Fruit fly (Drosophila melanogaster) whole organism, pupa: ENCODE results near the gene LpR2.

ENCODE experiments used
- CG10348 ChIP-seq: fragments of 200-800 bp; sonication (Bioruptor generic); IDR thresholded peaks from 2 replicates; pipeline ENCODE4 v1.3.6; 2022; ENCODE audit warnings: missing biosample characterization, missing genetic modification characterization
- CG12605 ChIP-seq: fragments of 200-800 bp; sonication (Bioruptor generic); IDR thresholded peaks from 2 replicates; pipeline ENCODE4 v1.3.6; 2022; ENCODE audit warnings: missing biosample characterization, missing genetic modification characterization
- CG13204 ChIP-seq: fragments of 200-800 bp; sonication (Bioruptor generic); optimal IDR thresholded peaks from 2 replicates; lab custom pipeline; 2018; ENCODE audit warnings: missing biosample characterization, mild to moderate bottlenecking, missing genetic modification characterization, moderate library complexity
- CG14655 ChIP-seq: fragments of 200-800 bp; sonication (Bioruptor generic); optimal IDR thresholded peaks from 3 replicates; lab custom pipeline; 2017; ENCODE audit warnings: mild to moderate bottlenecking, missing biosample characterization, missing genetic modification reagents, missing genetic modification characterization
- CG15710 ChIP-seq: fragments of 200-800 bp; sonication (Bioruptor generic); optimal IDR thresholded peaks from 2 replicates; lab custom pipeline; 2018; ENCODE audit warnings: missing biosample characterization, mild to moderate bottlenecking, missing genetic modification characterization, moderate library complexity
- CG17806 ChIP-seq: fragments of 200-800 bp; sonication (Bioruptor generic); optimal IDR thresholded peaks from 2 replicates; lab custom pipeline; 2018; ENCODE audit warnings: missing biosample characterization, mild to moderate bottlenecking, missing genetic modification characterization, moderate library complexity
- CG32121 ChIP-seq: fragments of 200-800 bp; sonication (Bioruptor generic); IDR thresholded peaks from 2 replicates; pipeline ENCODE4 v1.3.6; 2022; ENCODE audit warnings: missing biosample characterization, missing genetic modification characterization
- CG34367 ChIP-seq: fragments of 200-800 bp; sonication (Bioruptor generic); optimal IDR thresholded peaks from 2 replicates; lab custom pipeline; 2018; ENCODE audit warnings: missing biosample characterization, mild to moderate bottlenecking, missing genetic modification characterization
- CG4496 ChIP-seq: fragments of 200-800 bp; sonication (Bioruptor generic); IDR thresholded peaks from 3 replicates; pipeline ENCODE4 v1.3.6; 2022; ENCODE audit warnings: missing biosample characterization, missing genetic modification characterization
- CG8159 ChIP-seq: fragments of 200-800 bp; sonication (Bioruptor generic); optimal IDR thresholded peaks from 3 replicates; lab custom pipeline; 2018; ENCODE audit warnings: missing biosample characterization, mild to moderate bottlenecking, missing genetic modification characterization, moderate library complexity
- CG8301 ChIP-seq: fragments of 200-800 bp; sonication (Bioruptor generic); optimal IDR thresholded peaks from 2 replicates; lab custom pipeline; 2018; ENCODE audit warnings: missing biosample characterization, mild to moderate bottlenecking, missing genetic modification characterization
- CG9948 ChIP-seq: fragments of 200-800 bp; sonication (Bioruptor generic); optimal IDR thresholded peaks from 2 replicates; lab custom pipeline; 2018; ENCODE audit warnings: missing biosample characterization, mild to moderate bottlenecking, missing genetic modification characterization, moderate library complexity
- D1 ChIP-seq: fragments of 200-800 bp; sonication (Bioruptor generic); optimal IDR thresholded peaks from 2 replicates; lab custom pipeline; 2018; ENCODE audit warnings: missing biosample characterization, mild to moderate bottlenecking, missing genetic modification characterization, moderate library complexity
- EcR ChIP-seq: fragments of 200-800 bp; sonication (Bioruptor generic); optimal IDR thresholded peaks from 3 replicates; lab custom pipeline; 2019; ENCODE audit warnings: missing biosample characterization, missing genetic modification characterization, mild to moderate bottlenecking, moderate library complexity, missing genetic modification reagents
- Ets98B ChIP-seq: fragments of 200-800 bp; sonication (Bioruptor generic); IDR thresholded peaks from 2 replicates; pipeline ENCODE4 v1.3.6; 2022; ENCODE audit warnings: missing biosample characterization, missing genetic modification characterization
- Pif1A ChIP-seq: fragments of 200-800 bp; sonication (Bioruptor generic); optimal IDR thresholded peaks from 3 replicates; lab custom pipeline; 2016; ENCODE audit warnings: missing biosample characterization, missing genetic modification characterization
- Pif1B ChIP-seq: fragments of 200-800 bp; sonication (Bioruptor generic); optimal IDR thresholded peaks from 3 replicates; lab custom pipeline; 2016; ENCODE audit warnings: missing biosample characterization, missing genetic modification characterization
- Snoo ChIP-seq: fragments of 200-800 bp; sonication (Bioruptor generic); optimal IDR thresholded peaks from 3 replicates; lab custom pipeline; 2017; ENCODE audit warnings: missing biosample characterization, mild to moderate bottlenecking, missing genetic modification characterization, inconsistent platforms
- fd96Ca ChIP-seq: fragments of 200-800 bp; sonication (Bioruptor generic); IDR thresholded peaks from 3 replicates; pipeline ENCODE4 v1.3.6; 2022; ENCODE audit warnings: missing biosample characterization, missing genetic modification characterization
- gl ChIP-seq: fragments of 200-800 bp; sonication (Bioruptor generic); optimal IDR thresholded peaks from 2 replicates; lab custom pipeline; 2018; ENCODE audit warnings: missing biosample characterization, mild to moderate bottlenecking, missing genetic modification characterization
- rn ChIP-seq: fragments of 200-800 bp; sonication (Bioruptor generic); IDR thresholded peaks from 2 replicates; pipeline ENCODE4 v1.3.6; 2022; ENCODE audit warnings: missing biosample characterization, missing genetic modification characterization

LpR2 gene

DNA sequence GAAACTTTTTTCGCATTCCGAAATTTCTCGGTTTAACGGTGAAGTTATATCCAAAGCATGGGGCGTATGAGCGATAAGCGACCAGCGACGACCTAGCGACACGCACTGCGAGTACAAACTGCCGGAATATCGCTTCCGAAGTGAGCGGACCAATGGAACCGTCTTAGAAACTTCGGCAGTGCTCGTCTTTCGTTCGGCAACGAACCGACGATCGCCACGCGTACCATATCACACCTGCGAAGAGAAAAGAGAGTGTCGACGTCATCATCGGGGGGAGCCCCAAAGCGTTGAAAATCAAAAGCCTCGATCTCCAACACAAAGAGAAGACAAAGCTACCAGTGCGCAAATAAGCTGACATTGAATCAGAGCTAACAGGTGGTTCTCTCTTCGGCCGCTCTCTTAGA is at the start of gene LpR2:
Gene LpR2, minus strand, starts transcription at position 118 of the 404 bp plus-strand sequence.
- TF ChIP-seq CG8301 (tag; lab: Kevin White, UChicago) (no peak), EcR (GFP tag; lab: Kevin White, UChicago) (no peak), D1 (tag; lab: Kevin White, UChicago) (no peak), fd96Ca (no peak), gl (tag; lab: Kevin White, UChicago) (peak; percentile 9), CG4496 (peak; percentile 66; the same call in 2 of the 3 replicates), CG8159 (no peak), Pif1B (GFP tag; lab: Kevin White, UChicago) (no peak), CG34367 (tag; lab: Kevin White, UChicago) (no peak), CG15710 (tag; lab: Kevin White, UChicago) (no peak), CG10348 (no peak), Snoo (tag; lab: Kevin White, UChicago) (no peak), CG13204 (GFP tag; lab: Kevin White, UChicago) (no peak), Ets98B (GFP tag; lab: Robert Waterston, UW) (peak; percentile 65), CG32121 (peak; percentile 49; the same call in 1 of the 2 replicates), rn (GFP tag; lab: Robert Waterston, UW) (no peak), Pif1A (GFP tag; lab: Kevin White, UChicago) (no peak), CG12605 (GFP tag; lab: Robert Waterston, UW) (peak; percentile 71), CG17806 (no peak), CG9948 (tag; lab: Kevin White, UChicago) (no peak), CG14655 (GFP tag; lab: Kevin White, UChicago) (no peak)

DNA sequence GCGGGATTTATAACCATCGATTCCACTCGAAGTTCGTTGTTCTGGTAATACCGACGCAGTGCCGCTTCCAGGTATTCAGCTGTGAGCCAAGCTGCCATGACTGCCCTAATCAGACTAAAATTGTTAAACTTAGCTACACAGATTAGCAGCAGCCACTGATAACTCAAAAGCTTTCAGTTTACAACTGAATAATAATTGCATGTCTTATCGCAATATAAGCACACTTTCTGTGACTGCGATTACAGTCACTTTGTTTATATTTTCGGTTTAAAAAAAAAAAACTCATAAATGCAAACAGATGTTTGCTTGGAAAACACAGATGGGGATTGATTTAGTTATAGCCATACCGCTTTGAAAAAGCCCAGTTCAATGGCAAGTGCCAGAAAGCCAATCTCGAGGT is 49.1 kb upstream of the LpR2 start, which contains the start of gene CG31380:
Gene CG31380, minus strand, starts transcription at position 101 of the 400 bp plus-strand sequence.
- TF ChIP-seq Ets98B (GFP tag; lab: Robert Waterston, UW) (no peak), CG9948 (tag; lab: Kevin White, UChicago) (no peak), CG34367 (tag; lab: Kevin White, UChicago) (no peak), CG12605 (GFP tag; lab: Robert Waterston, UW) (no peak), CG10348 (no peak), Snoo (tag; lab: Kevin White, UChicago) (no peak), Pif1A (GFP tag; lab: Kevin White, UChicago) (no peak), CG15710 (tag; lab: Kevin White, UChicago) (no peak), Pif1B (GFP tag; lab: Kevin White, UChicago) (no peak), CG17806 (no peak), CG8301 (tag; lab: Kevin White, UChicago) (no peak), CG8159 (no peak), CG13204 (GFP tag; lab: Kevin White, UChicago) (no peak), CG4496 (no peak), rn (GFP tag; lab: Robert Waterston, UW) (no peak), EcR (GFP tag; lab: Kevin White, UChicago) (no peak), gl (tag; lab: Kevin White, UChicago) (no peak)

DNA sequence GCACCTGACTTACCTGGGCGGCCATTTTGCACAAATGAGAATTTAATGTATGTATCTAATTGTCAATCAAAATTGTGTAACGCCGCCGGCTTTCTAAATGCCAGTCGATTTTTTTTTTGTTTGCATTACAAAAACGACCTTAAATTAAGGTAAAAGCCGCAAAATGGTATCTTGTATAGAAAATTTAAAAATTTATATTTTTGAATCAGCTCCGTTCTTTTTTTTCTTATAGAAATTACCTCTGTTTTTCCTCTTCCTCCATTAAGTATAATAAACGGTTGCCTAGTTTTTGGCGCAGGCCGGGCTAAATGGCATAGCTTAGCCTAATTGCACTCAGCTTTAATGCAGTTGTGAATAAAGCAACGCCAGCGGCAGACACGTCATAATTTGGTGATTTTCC is 46.9 kb upstream of the LpR2 start, which contains the start of gene CG4960:
Gene CG4960, minus strand, starts transcription at position 101 of the 400 bp plus-strand sequence.
- TF ChIP-seq CG9948 (tag; lab: Kevin White, UChicago) = no peak
- TF ChIP-seq CG8159 = no peak

DNA sequence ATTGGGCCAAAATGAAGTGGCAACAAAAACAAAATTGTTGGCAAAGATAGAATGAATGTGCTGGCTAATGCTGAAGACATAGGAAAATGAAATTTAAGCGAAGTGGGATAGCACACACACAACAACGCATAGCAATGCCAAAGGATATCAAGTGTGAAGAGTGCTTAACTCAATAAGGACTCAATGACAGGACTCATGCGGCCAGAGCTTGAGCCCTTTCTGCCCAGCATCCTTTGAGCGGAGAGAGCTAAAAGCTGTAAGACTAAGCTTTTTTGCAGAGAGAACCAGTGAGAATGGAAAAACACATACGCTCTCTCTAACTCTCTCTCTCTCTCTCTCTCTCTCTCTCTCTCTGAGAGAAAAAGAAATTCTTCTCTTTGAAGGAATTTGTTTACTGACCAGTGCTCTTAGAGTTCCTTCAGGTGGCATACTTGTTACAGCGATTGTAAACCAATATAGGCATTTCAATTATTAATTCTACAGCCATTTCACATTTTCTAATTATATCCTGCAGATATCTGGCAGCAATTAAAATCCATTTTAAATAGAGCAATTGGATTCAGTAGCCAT is 42.7 kb upstream of the LpR2 start:
- TF ChIP-seq CG4496 = no peak
- TF ChIP-seq, all 21 proteins: peak for 0

DNA sequence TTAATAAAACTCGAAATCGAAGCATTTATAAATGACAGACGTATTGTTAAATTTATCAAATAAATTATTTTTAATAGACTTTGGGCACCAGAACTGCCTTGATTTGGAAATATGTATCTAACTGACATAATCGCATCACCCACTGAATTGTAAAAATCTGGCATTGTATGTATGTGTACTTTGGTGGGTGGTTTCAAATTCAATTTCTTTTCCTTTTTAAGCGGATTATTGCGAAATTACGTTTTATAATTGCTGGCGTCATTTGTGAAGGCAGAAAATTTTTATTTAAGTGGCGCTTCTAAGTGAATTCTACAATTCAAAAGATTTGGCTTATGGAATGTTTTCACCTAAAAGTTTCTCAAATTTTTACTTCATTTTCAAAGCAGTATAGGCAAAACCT is 37.9 kb upstream of the LpR2 start, which contains the start of gene CG4956:
Gene CG4956, minus strand, starts transcription at position 101 of the 400 bp plus-strand sequence.
- no peak for TF ChIP-seq CG8159
- TF ChIP-seq CG13204 (GFP tag; lab: Kevin White, UChicago) = no peak
- no peak for TF ChIP-seq CG32121
- no peak for TF ChIP-seq CG34367 (tag; lab: Kevin White, UChicago)
- no peak for TF ChIP-seq CG4496
- TF ChIP-seq CG14655 (GFP tag; lab: Kevin White, UChicago) = no peak
- no peak for TF ChIP-seq CG8301 (tag; lab: Kevin White, UChicago)
- no peak for TF ChIP-seq EcR (GFP tag; lab: Kevin White, UChicago)
- TF ChIP-seq Pif1B (GFP tag; lab: Kevin White, UChicago) = no peak
- no peak for TF ChIP-seq CG15710 (tag; lab: Kevin White, UChicago)
- TF ChIP-seq rn (GFP tag; lab: Robert Waterston, UW) = no peak
- no peak for TF ChIP-seq D1 (tag; lab: Kevin White, UChicago)
- no peak for TF ChIP-seq Ets98B (GFP tag; lab: Robert Waterston, UW)
- no peak for TF ChIP-seq Snoo (tag; lab: Kevin White, UChicago)
- no peak for TF ChIP-seq fd96Ca
- no peak for TF ChIP-seq CG10348
- TF ChIP-seq CG17806 = no peak

DNA sequence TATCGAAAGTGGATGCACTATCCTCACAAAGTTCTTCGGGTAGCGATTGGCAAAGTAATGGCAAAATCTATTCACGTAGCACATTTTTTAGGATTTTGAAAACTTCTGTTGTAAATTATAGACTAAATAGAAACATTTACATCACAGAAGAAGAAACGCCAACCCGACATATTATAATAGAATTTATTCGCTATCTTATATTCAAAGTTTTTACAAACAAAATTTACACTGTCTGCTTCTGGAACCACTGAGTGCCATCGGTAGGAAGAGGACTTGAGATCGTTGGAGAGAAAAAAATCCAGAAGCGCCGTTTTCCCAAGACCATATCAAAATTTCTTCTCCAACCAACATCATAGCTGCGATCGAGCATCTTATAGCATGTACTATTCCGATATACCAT is 36.8 kb upstream of the LpR2 start, which contains the start of gene CG17195:
Gene CG17195, minus strand, starts transcription at position 101 of the 400 bp plus-strand sequence.
- TF ChIP-seq CG32121 (no peak), Pif1A (GFP tag; lab: Kevin White, UChicago) (no peak), CG4496 (no peak), rn (GFP tag; lab: Robert Waterston, UW) (no peak), CG12605 (GFP tag; lab: Robert Waterston, UW) (no peak), CG8301 (tag; lab: Kevin White, UChicago) (no peak)
